Worm (Caenorhabditis elegans): ENCODE data around the gene Y72A10A.1.
A peak's percentile ranks its signal among the peaks of the same experiment; 100 is the strongest.

Y72A10A.1 gene

DNA sequence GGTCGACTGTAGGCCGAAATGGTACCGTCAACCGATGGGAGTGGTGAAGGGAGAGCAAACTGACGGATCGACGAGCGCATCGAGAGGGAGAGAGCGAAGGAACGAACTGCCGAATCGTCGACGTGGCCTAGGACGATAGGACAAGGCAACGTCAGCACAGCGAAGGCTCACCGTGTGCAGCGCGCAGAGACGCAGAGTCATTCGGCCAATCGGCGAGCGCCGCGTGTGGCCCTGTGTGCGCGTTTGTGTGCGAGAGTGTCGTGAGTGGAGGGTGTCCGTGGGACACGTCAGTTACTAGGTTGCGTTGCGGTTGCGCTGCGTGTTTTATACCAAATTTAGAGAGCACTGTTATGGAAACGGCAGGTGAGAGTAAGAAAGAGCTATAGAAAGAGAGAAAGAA is 46.2 kb downstream of the Y72A10A.1 start, which contains the start of gene hsp-3 (continued):
- TF ChIP-seq ccch-3 (GFP tag; optimal IDR thresholded peaks at IDR 0.05) (no peak), pbrm-1 (GFP tag; IDR thresholded peaks at IDR 0.05) (peak; percentile 98), ets-4 (GFP tag; optimal IDR thresholded peaks at IDR 0.05) (peak; percentile 99), dpff-1 (tag; optimal IDR thresholded peaks at IDR 0.05) (no peak), ama-1 (optimal IDR thresholded peaks at IDR 0.05) (no peak), ama-1 (GFP tag; optimal IDR thresholded peaks at IDR 0.05) (no peak), madf-6 (GFP tag; IDR thresholded peaks at IDR 0.05) (no peak), F39B2.1 (GFP tag; IDR thresholded peaks at IDR 0.05) (0 out of 2 replicates have a peak, but pooled peaks have one; percentile 42), unc-62 (GFP tag; optimal IDR thresholded peaks at IDR 0.05) (peak; percentile 86), hlh-12 (tag; optimal IDR thresholded peaks at IDR 0.05) (no peak), nhr-179 (tag; optimal IDR thresholded peaks at IDR 0.05) (peak; percentile 59), lin-40 (tag; optimal IDR thresholded peaks at IDR 0.05) (peak; percentile 96), hlh-26 (GFP tag; conservative IDR thresholded peaks at IDR 0.05) (no peak), nhr-120 (GFP tag; IDR thresholded peaks at IDR 0.05) (no peak), egl-44 (GFP tag; IDR thresholded peaks at IDR 0.05) (peak; percentile 92), B0336.3 (GFP tag; IDR thresholded peaks at IDR 0.05) (peak; percentile 98), aptf-3 (GFP tag; IDR thresholded peaks at IDR 0.05) (0 out of 2 replicates have a peak, but pooled peaks have one; percentile 59), T26A5.8 (tag; optimal IDR thresholded peaks at IDR 0.05) (no peak), atf-7 (tag; optimal IDR thresholded peaks at IDR 0.05) (peak; percentile 96), ceh-79 (tag; optimal IDR thresholded peaks at IDR 0.05) (peak; percentile 5), fkh-3 (tag; optimal IDR thresholded peaks at IDR 0.05) (peak; percentile 31), rpc-1 (optimal IDR thresholded peaks at IDR 0.05) (no peak), rpc-1 (tag; optimal IDR thresholded peaks at IDR 0.05) (no peak), lin-35 (GFP tag; optimal IDR thresholded peaks at IDR 0.05) (peak in 1 of 3 experiments; percentile 86), Y79H2A.3 (GFP tag; conservative IDR thresholded peaks at IDR 0.05) (no peak), egl-18 (GFP tag; IDR thresholded peaks at IDR 0.05) (peak; percentile 82; the same call in 1 of the 2 replicates), K12H6.12 (tag; optimal IDR thresholded peaks at IDR 0.05) (peak; percentile 98), Y53G8AR.9 (GFP tag; conservative IDR thresholded peaks at IDR 0.05) (peak; percentile 94), nfya-1 (tag; optimal IDR thresholded peaks at IDR 0.05; ENCODE audit: borderline replicate concordance, insufficient read depth) (no peak), mcd-1 (GFP tag; IDR thresholded peaks at IDR 0.05) (peak; percentile 92), hmg-20 (GFP tag; IDR thresholded peaks at IDR 0.05) (no peak), nfyb-1 (GFP tag; IDR thresholded peaks at IDR 0.05) (peak; percentile 100), D2030.7 (GFP tag; IDR thresholded peaks at IDR 0.05) (0 out of 2 replicates have a peak, but pooled peaks have one; percentile 31), tlf-1 (GFP tag; optimal IDR thresholded peaks at IDR 0.05) (peak; percentile 94), bed-1 (GFP tag; IDR thresholded peaks at IDR 0.05) (no peak), sptf-2 (GFP tag; optimal IDR thresholded peaks at IDR 0.05) (peak; percentile 51), dpl-1 (GFP tag; optimal IDR thresholded peaks at IDR 0.05) (no peak), hmg-1.2 (GFP tag; IDR thresholded peaks at IDR 0.05) (peak; percentile 95), snpc-3.4 (tag; optimal IDR thresholded peaks at IDR 0.05) (no peak), Y67H2A.10 (GFP tag; conservative IDR thresholded peaks at IDR 0.05) (peak; percentile 94), ZK185.1 (tag; optimal IDR thresholded peaks at IDR 0.05; ENCODE audit: poor library complexity, severe bottlenecking) (peak; percentile 49), F23B12.7 (tag; optimal IDR thresholded peaks at IDR 0.05; ENCODE audit: insufficient read depth) (no peak), nfya-2 (GFP tag; IDR thresholded peaks at IDR 0.05) (peak; percentile 99), madf-3 (GFP tag; IDR thresholded peaks at IDR 0.05) (peak; percentile 97), egrh-3 (GFP tag; IDR thresholded peaks at IDR 0.05) (peak; percentile 94), F57C9.4 (tag; optimal IDR thresholded peaks at IDR 0.05) (peak; percentile 11), F52B5.7 (tag; optimal IDR thresholded peaks at IDR 0.05) (peak; percentile 76), dox-1 (GFP tag; IDR thresholded peaks at IDR 0.05) (peak; percentile 98), pha-4 (tag; optimal IDR thresholded peaks at IDR 0.05) (peak; percentile 78), F22D6.2 (tag; optimal IDR thresholded peaks at IDR 0.05) (peak; percentile 83)
